Worm (Caenorhabditis elegans) whole organism, L2 larva: ENCODE measurements around the gene K09C4.2.

Source experiments
- aly-2 ChIP-seq: fragments of 150-350 bp; optimal IDR thresholded peaks from 2 replicates; lab custom pipeline; 2014; ENCODE audit warnings: missing biosample characterization, missing genetic modification characterization
- ama-1 ChIP-seq: fragments of 150-350 bp; optimal IDR thresholded peaks from 2 replicates; lab custom pipeline; 2018; ENCODE audit warnings: inconsistent platforms
- mbf-1 ChIP-seq: sonication (generic microtip); optimal IDR thresholded peaks from 2 replicates; lab custom pipeline; 2017; ENCODE audit warnings: missing biosample characterization, missing genetic modification characterization
- nhr-237 ChIP-seq: fragments of 150-350 bp; optimal IDR thresholded peaks from 2 replicates; lab custom pipeline; 2014; ENCODE audit warnings: missing biosample characterization, missing genetic modification characterization
- nhr-77 ChIP-seq: fragments of 150-350 bp; optimal IDR thresholded peaks from 2 replicates; lab custom pipeline; 2014; ENCODE audit warnings: missing biosample characterization, missing genetic modification characterization

- TF ChIP-seq mbf-1 (tag; lab: Kevin White, UChicago) (no peak), aly-2 (tag; lab: Kevin White, UChicago) (no peak), nhr-237 (tag; lab: Kevin White, UChicago) (no peak), nhr-77 (tag; lab: Kevin White, UChicago) (no peak), ama-1 (lab: Kevin White, UChicago) (no peak)
These were observed 45.7 kb upstream of the K09C4.2 start, which contains the start of gene pqn-37 for ce11 chrX:3250481-3251091.
